Worm (Caenorhabditis elegans): ENCODE measurements around the gene F40F12.9.

- TF ChIP-seq dao-5 (tag; optimal IDR thresholded peaks at IDR 0.05), result no peak
- no peak for TF ChIP-seq him-1 (tag; optimal IDR thresholded peaks at IDR 0.05)
- TF ChIP-seq W03F9.2 (tag; optimal IDR thresholded peaks at IDR 0.05), result no peak
Observed at ce11 chrIII:9878828-9879227, 32.3 kb upstream of the F40F12.9 start, which contains the start of gene ZK757.2.
